Worm (Caenorhabditis elegans) whole organism, mixed stage, embryonic: ENCODE results near the gene frm-3.

Source experiments
- cnd-1 ChIP-seq: fragments of 200-800 bp; sonication (Bioruptor generic); optimal IDR thresholded peaks from 2 replicates; lab custom pipeline; 2018; ENCODE audit warnings: mild to moderate bottlenecking, missing genetic modification characterization, missing compliant biosample characterization
- elt-1 ChIP-seq: sonication (generic microtip); optimal IDR thresholded peaks from 2 replicates; lab custom pipeline; 2017; ENCODE audit warnings: missing genetic modification characterization, mild to moderate bottlenecking, missing compliant biosample characterization, antibody characterized with exemption, moderate library complexity, borderline replicate concordance; ENCODE audit not compliant: insufficient read depth
- nhr-28 ChIP-seq: fragments of 150-350 bp; optimal IDR thresholded peaks from 2 replicates; lab custom pipeline; 2014; ENCODE audit warnings: missing biosample characterization, missing genetic modification characterization

DNA sequence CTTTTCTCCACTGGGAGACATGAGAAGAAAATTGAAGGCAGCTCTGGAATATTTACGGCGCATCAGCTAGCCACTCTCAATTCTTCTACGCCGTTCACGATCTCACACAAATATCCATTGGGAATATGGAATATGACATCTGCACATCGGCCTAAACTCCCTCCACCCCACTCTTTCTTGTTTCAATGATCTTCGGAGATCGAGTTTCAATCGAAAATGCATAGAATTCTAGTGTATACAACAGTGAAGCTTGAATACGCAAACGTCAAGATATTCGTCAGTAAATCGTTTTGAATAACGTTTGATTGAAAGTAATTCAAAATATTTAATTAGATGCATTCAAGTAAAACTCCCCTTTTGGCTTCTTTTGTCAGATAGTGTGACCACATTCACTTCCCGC lies 20.5 kb upstream of the frm-3 start:
- TF ChIP-seq nhr-28 (tag; lab: Kevin White, UChicago) (no peak), elt-1 (no peak), cnd-1 (tag; lab: Kevin White, UChicago) (no peak)
